Worm (Caenorhabditis elegans) whole organism, L4/young adult: Measurements from ENCODE around the gene srw-86.

Experiments
- W03F9.2 ChIP-seq: fragments of 150-350 bp; optimal IDR thresholded peaks from 2 replicates; lab custom pipeline; 2014; ENCODE audit warnings: missing biosample characterization, missing genetic modification characterization
- dao-5 ChIP-seq: sonication (generic microtip); optimal IDR thresholded peaks from 2 replicates; lab custom pipeline; 2016; ENCODE audit warnings: missing genotype, missing genetic modification characterization, moderate library complexity, missing compliant biosample characterization
- him-1 ChIP-seq: sonication (generic microtip); optimal IDR thresholded peaks from 2 replicates; lab custom pipeline; 2016; ENCODE audit warnings: missing genotype, missing genetic modification reagents, missing genetic modification characterization, missing compliant biosample characterization

- no peak for TF ChIP-seq him-1 (tag; lab: Kevin White, UChicago)
- no peak for TF ChIP-seq dao-5
- TF ChIP-seq W03F9.2 = no peak
Measured at ce11 chrV:19428936-19429335, 28.4 kb upstream of the srw-86 start.
